Worm (Caenorhabditis elegans) whole organism, midembryonic: ENCODE results near the gene R13H4.7.

Source experiments
- T22C8.4 ChIP-seq: fragments of 200-800 bp; sonication (Bioruptor generic); IDR thresholded peaks from 2 replicates; pipeline ENCODE4 v1.3.6; 2022; ENCODE audit warnings: missing genetic modification characterization, missing compliant biosample characterization
- cog-1 ChIP-seq: sonication (generic microtip); optimal IDR thresholded peaks from 2 replicates; lab custom pipeline; 2016; ENCODE audit warnings: missing genetic modification characterization, missing compliant biosample characterization
- ref-1 ChIP-seq: fragments of 200-800 bp; sonication (Bioruptor generic); conservative IDR thresholded peaks from 2 replicates; pipeline ENCODE4 v1.3.6; 2022; ENCODE audit warnings: missing genetic modification reagents, missing genetic modification characterization, missing compliant biosample characterization
- ztf-23 ChIP-seq: fragments of 200-800 bp; sonication (Bioruptor generic); IDR thresholded peaks from 2 replicates; pipeline ENCODE4 v1.3.6; 2022; ENCODE audit warnings: missing genetic modification reagents, missing genetic modification characterization, missing compliant biosample characterization

- no peak for TF ChIP-seq ztf-23 (GFP tag; lab: Robert Waterston, UW)
- TF ChIP-seq cog-1 (tag; lab: Kevin White, UChicago) = no peak
- TF ChIP-seq T22C8.4 = no peak
- TF ChIP-seq ref-1 (GFP tag; lab: Robert Waterston, UW) = no peak
Observed at ce11 chrV:11843678-11844366, 24.2 kb downstream of the R13H4.7 start, which contains the start of gene nphp-4.
